Worm (Caenorhabditis elegans): Measurements from ENCODE around the gene F59A2.5.

- no peak for TF ChIP-seq zip-5 (tag; optimal IDR thresholded peaks at IDR 0.05)
- TF ChIP-seq lim-6 (tag; optimal IDR thresholded peaks at IDR 0.05) = no peak
- TF ChIP-seq pros-1 (tag; optimal IDR thresholded peaks at IDR 0.05) = no peak
- no peak for TF ChIP-seq hlh-13 (GFP tag; optimal IDR thresholded peaks at IDR 0.05)
- no peak for TF ChIP-seq fkh-10 (GFP tag; optimal IDR thresholded peaks at IDR 0.05)
- TF ChIP-seq K02D7.2 (tag; optimal IDR thresholded peaks at IDR 0.05) = no peak
- no peak for TF ChIP-seq pqm-1 (tag; optimal IDR thresholded peaks at IDR 0.05)
- no peak for TF ChIP-seq tbx-2 (tag; optimal IDR thresholded peaks at IDR 0.05)
Measured at ce11 chrIII:3395112-3395511, 9.6 kb upstream of the F59A2.5 start.
